Fruit fly (Drosophila melanogaster): ENCODE results near the gene Ccp84Ag.

The Ccp84Ag gene

dm6 chr3R:6667245-6667644, 19.3 kb upstream of the Ccp84Ag start (continued):
- TF ChIP-seq CG7271 (tag; optimal IDR thresholded peaks at IDR 0.05) (peak; percentile 76), CG8290 (GFP tag; optimal IDR thresholded peaks at IDR 0.05) (peak; percentile 23), CG8290 (tag; optimal IDR thresholded peaks at IDR 0.05) (peak in 1 of 2 experiments; percentile 57), lov (optimal IDR thresholded peaks at IDR 0.05) (no peak), lov (GFP tag; IDR thresholded peaks at IDR 0.05) (peak; percentile 73; the same call in 1 of the 3 replicates), jing (GFP tag; optimal IDR thresholded peaks at IDR 0.05) (peak; percentile 42), CG10267 (tag; optimal IDR thresholded peaks at IDR 0.05) (peak; percentile 26), Sry-β (GFP tag; optimal IDR thresholded peaks at IDR 0.05) (peak; percentile 10), caup (GFP tag; optimal IDR thresholded peaks at IDR 0.05; ENCODE audit: severe bottlenecking) (peak; percentile 25), CoRest (tag; optimal IDR thresholded peaks at IDR 0.05) (peak; percentile 35), CG10209 (GFP tag; optimal IDR thresholded peaks at IDR 0.05) (peak; percentile 71), insv (GFP tag; optimal IDR thresholded peaks at IDR 0.05) (peak in 1 of 2 experiments; percentile 4), grn (GFP tag; optimal IDR thresholded peaks at IDR 0.05) (peak; percentile 79), CG2875 (GFP tag; optimal IDR thresholded peaks at IDR 0.05) (peak; percentile 48), CG7357 (GFP tag; IDR thresholded peaks at IDR 0.05) (no peak), sc (optimal IDR thresholded peaks at IDR 0.05) (no peak), sc (GFP tag; optimal IDR thresholded peaks at IDR 0.05) (peak; percentile 58), CG4360 (GFP tag; IDR thresholded peaks at IDR 0.05) (no peak), ssp (GFP tag; IDR thresholded peaks at IDR 0.05) (no peak)

dm6 chr3R:6668234-6668633, 18.3 kb upstream of the Ccp84Ag start:
- TF ChIP-seq z (GFP tag; IDR thresholded peaks at IDR 0.05) = no peak
- peak; percentile 28 for TF ChIP-seq sqz (GFP tag; optimal IDR thresholded peaks at IDR 0.05)
- no peak for TF ChIP-seq luna (GFP tag; optimal IDR thresholded peaks at IDR 0.05)
- no peak for TF ChIP-seq CG10543 (GFP tag; optimal IDR thresholded peaks at IDR 0.05)
- peak; percentile 24 for TF ChIP-seq Nf-YC (tag; optimal IDR thresholded peaks at IDR 0.05)
- TF ChIP-seq Ets65A (GFP tag) = no peak
- no peak for TF ChIP-seq CG11560 (tag; IDR thresholded peaks at IDR 0.05)
- no peak for TF ChIP-seq Mad (GFP tag; optimal IDR thresholded peaks at IDR 0.05)
- TF ChIP-seq CG17361 (GFP tag; IDR thresholded peaks at IDR 0.05) = no peak
- peak; percentile 55 for TF ChIP-seq pros (GFP tag; optimal IDR thresholded peaks at IDR 0.05)
- TF ChIP-seq tap (tag; optimal IDR thresholded peaks at IDR 0.05) = no peak
- TF ChIP-seq yki (optimal IDR thresholded peaks at IDR 0.05) = no peak
- TF ChIP-seq Nf-YB (GFP tag; optimal IDR thresholded peaks at IDR 0.05) = peak; percentile 60
- peak; percentile 44 for TF ChIP-seq cg (GFP tag; optimal IDR thresholded peaks at IDR 0.05)
- no peak for TF ChIP-seq zfh2 (GFP tag; optimal IDR thresholded peaks at IDR 0.05)
- no peak for TF ChIP-seq E2f2 (GFP tag; IDR thresholded peaks at IDR 0.05)

- TF ChIP-seq onecut (GFP tag; IDR thresholded peaks at IDR 0.05) (no peak), bigmax (GFP tag; optimal IDR thresholded peaks at IDR 0.05) (peak; percentile 80), CG6254 (GFP tag; optimal IDR thresholded peaks at IDR 0.05) (no peak), nerfin-2 (GFP tag; IDR thresholded peaks at IDR 0.05; ENCODE audit: partially characterized antibody) (peak; percentile 45; the same call in 1 of the 2 replicates), CG9437 (GFP tag; optimal IDR thresholded peaks at IDR 0.05) (peak; percentile 5), CG10654 (GFP tag; optimal IDR thresholded peaks at IDR 0.05) (no peak), CG6683 (GFP tag; optimal IDR thresholded peaks at IDR 0.05) (no peak), fd102C (GFP tag; optimal IDR thresholded peaks at IDR 0.05) (no peak), CG14710 (tag; optimal IDR thresholded peaks at IDR 0.05) (peak; percentile 28), zf30C (GFP tag; optimal IDR thresholded peaks at IDR 0.05) (no peak), CG12744 (GFP tag; optimal IDR thresholded peaks at IDR 0.05) (no peak), CoRest (tag; optimal IDR thresholded peaks at IDR 0.05) (peak; percentile 15), dmrt11E (tag; optimal IDR thresholded peaks at IDR 0.05) (peak; percentile 51), gem (tag; optimal IDR thresholded peaks at IDR 0.05) (peak; percentile 21), unc-4 (GFP tag; IDR thresholded peaks at IDR 0.05; ENCODE audit: partially characterized antibody) (0 out of 2 replicates have a peak, but pooled peaks have one; percentile 26), CG2120 (GFP tag; optimal IDR thresholded peaks at IDR 0.05) (no peak)
Measured at dm6 chr3R:6672303-6673007, 14.1 kb upstream of the Ccp84Ag start.

Data from whole organism, embryonic.